Worm (Caenorhabditis elegans): Measurements from ENCODE around the gene C29E4.17.

ce11 chrIII:7892333-7892732 is 30.0 kb upstream of the C29E4.17 start:
- TF ChIP-seq nhr-28 (tag; optimal IDR thresholded peaks at IDR 0.05) (no peak), unc-62 (GFP tag; optimal IDR thresholded peaks at IDR 0.05) (no peak), ces-1 (GFP tag; optimal IDR thresholded peaks at IDR 0.05) (no peak)

Data from whole organism, L1 larva.